Worm (Caenorhabditis elegans): Measurements from ENCODE around the gene F10G7.9.

ce11 chrII:4755654-4756053 is 49.4 kb upstream of the F10G7.9 start:
- TF ChIP-seq D1046.2 (GFP tag; IDR thresholded peaks at IDR 0.05) (no peak), lsy-2 (tag; optimal IDR thresholded peaks at IDR 0.05) (no peak), sdz-12 (GFP tag; optimal IDR thresholded peaks at IDR 0.05) (no peak), ceh-28 (tag; optimal IDR thresholded peaks at IDR 0.05) (no peak), ctbp-1 (GFP tag; IDR thresholded peaks at IDR 0.05) (no peak), snpc-4 (tag; optimal IDR thresholded peaks at IDR 0.05) (no peak), T26A8.4 (GFP tag; IDR thresholded peaks at IDR 0.05) (no peak), hlh-30 (tag; optimal IDR thresholded peaks at IDR 0.05; ENCODE audit: insufficient read depth) (no peak), mdl-1 (tag; optimal IDR thresholded peaks at IDR 0.05) (no peak), ceh-44 (GFP tag; IDR thresholded peaks at IDR 0.05) (no peak), hmg-1.1 (GFP tag; IDR thresholded peaks at IDR 0.05) (no peak), Y75B8A.6 (GFP tag; IDR thresholded peaks at IDR 0.05) (no peak)

All from whole organism, L4 larva.